Worm (Caenorhabditis elegans) whole organism, L4/young adult: ENCODE results near the gene let-716.

Experiments
- W03F9.2 ChIP-seq: fragments of 150-350 bp; optimal IDR thresholded peaks from 2 replicates; lab custom pipeline; 2014; ENCODE audit warnings: missing biosample characterization, missing genetic modification characterization
- dao-5 ChIP-seq: sonication (generic microtip); optimal IDR thresholded peaks from 2 replicates; lab custom pipeline; 2016; ENCODE audit warnings: missing genotype, missing genetic modification characterization, moderate library complexity, missing compliant biosample characterization
- him-1 ChIP-seq: sonication (generic microtip); optimal IDR thresholded peaks from 2 replicates; lab custom pipeline; 2016; ENCODE audit warnings: missing genotype, missing genetic modification reagents, missing genetic modification characterization, missing compliant biosample characterization

- TF ChIP-seq dao-5 (tag; lab: Kevin White, UChicago) (no peak), him-1 (tag; lab: Kevin White, UChicago) (no peak), W03F9.2 (no peak)
Observed at ce11 chrIII:6402810-6403209, 19.5 kb downstream of the let-716 start.
